Fruit fly (Drosophila melanogaster) whole organism, adult: ENCODE data around the gene Tsp26A.

ENCODE experiments used
- kay ChIP-seq: fragments of 200-800 bp; sonication (Bioruptor generic); peaks from one replicate; lab custom pipeline; 2016; ENCODE audit warnings: missing biosample characterization, missing genetic modification characterization, borderline replicate concordance
- ovo ChIP-seq: fragments of 200-800 bp; sonication (Bioruptor generic); optimal IDR thresholded peaks from 2 replicates; lab custom pipeline; 2016; ENCODE audit warnings: missing biosample characterization, missing genetic modification characterization

dm6 chr2L:6019352-6020131 lies 19.5 kb downstream of the Tsp26A start, which contains the start of gene H2.0:
- no peak for TF ChIP-seq kay (GFP tag; lab: Kevin White, UChicago)
- no peak for TF ChIP-seq ovo (GFP tag; lab: Kevin White, UChicago)
